Fruit fly (Drosophila melanogaster) whole organism, adult: ENCODE results near the gene bib.

ENCODE experiments used
- CG11617 ChIP-seq: fragments of 200-800 bp; sonication (Bioruptor generic); optimal IDR thresholded peaks from 2 replicates; lab custom pipeline; 2017; ENCODE audit warnings: mild to moderate bottlenecking, missing biosample characterization, missing genetic modification reagents, missing genetic modification characterization
- CG12768 ChIP-seq: fragments of 200-800 bp; sonication (Bioruptor generic); optimal IDR thresholded peaks from 2 replicates; lab custom pipeline; 2017; ENCODE audit warnings: missing biosample characterization, missing genetic modification characterization, mild to moderate bottlenecking, moderate library complexity, missing genetic modification reagents
- CG14711 ChIP-seq: fragments of 200-800 bp; sonication (Bioruptor generic); optimal IDR thresholded peaks from 2 replicates; lab custom pipeline; 2018; ENCODE audit warnings: missing biosample characterization, mild to moderate bottlenecking, missing genetic modification characterization, moderate library complexity
- CG1620 ChIP-seq: fragments of 200-800 bp; sonication (Bioruptor generic); optimal IDR thresholded peaks from 2 replicates; lab custom pipeline; 2016; ENCODE audit warnings: missing biosample characterization, missing genetic modification characterization
- CG33017 ChIP-seq: fragments of 200-800 bp; sonication (Bioruptor generic); optimal IDR thresholded peaks from 2 replicates; lab custom pipeline; 2018; ENCODE audit warnings: missing biosample characterization, mild to moderate bottlenecking, missing genetic modification characterization, moderate library complexity
- CG5204 ChIP-seq: fragments of 200-800 bp; sonication (Bioruptor generic); optimal IDR thresholded peaks from 2 replicates; lab custom pipeline; 2016; ENCODE audit warnings: missing biosample characterization, missing genetic modification characterization
- CG7045 ChIP-seq: fragments of 200-800 bp; sonication (Bioruptor generic); optimal IDR thresholded peaks from 2 replicates; lab custom pipeline; 2017; ENCODE audit warnings: missing biosample characterization, mild to moderate bottlenecking, missing genetic modification characterization
- CG7101 ChIP-seq: fragments of 200-800 bp; sonication (Bioruptor generic); optimal IDR thresholded peaks from 2 replicates; lab custom pipeline; 2018; ENCODE audit warnings: missing biosample characterization, mild to moderate bottlenecking, missing genetic modification characterization, moderate library complexity
- Clk ChIP-seq: fragments of 200-800 bp; sonication (Bioruptor generic); optimal IDR thresholded peaks from 2 replicates; lab custom pipeline; 2017; ENCODE audit warnings: missing biosample characterization, missing genetic modification characterization
- Crg-1 ChIP-seq: fragments of 200-800 bp; sonication (Bioruptor generic); optimal IDR thresholded peaks from 2 replicates; lab custom pipeline; 2016; ENCODE audit warnings: missing biosample characterization, missing genetic modification characterization
- Hr96 ChIP-seq: fragments of 200-800 bp; sonication (Bioruptor generic); optimal IDR thresholded peaks from 2 replicates; lab custom pipeline; 2016; ENCODE audit warnings: missing biosample characterization, missing genetic modification characterization
- Mnt ChIP-seq: fragments of 200-800 bp; sonication (Bioruptor generic); optimal IDR thresholded peaks from 2 replicates; lab custom pipeline; 2016; ENCODE audit warnings: missing biosample characterization, mild to moderate bottlenecking, missing genetic modification characterization
- bab1 ChIP-seq: fragments of 200-800 bp; sonication (Bioruptor generic); optimal IDR thresholded peaks from 3 replicates; lab custom pipeline; 2019; ENCODE audit warnings: missing biosample characterization, mild to moderate bottlenecking, missing genetic modification characterization, moderate library complexity
- cic ChIP-seq: fragments of 200-800 bp; sonication (Bioruptor generic); optimal IDR thresholded peaks from 2 replicates; lab custom pipeline; 2017; ENCODE audit warnings: missing biosample characterization, mild to moderate bottlenecking, missing genetic modification characterization, moderate library complexity
- cnc ChIP-seq, 2 experiments: fragments of >200 bp; optimal IDR thresholded peaks; 2 replicates each; lab custom pipeline; 2017
- kay ChIP-seq: fragments of 200-800 bp; sonication (Bioruptor generic); peaks from one replicate; lab custom pipeline; 2016; ENCODE audit warnings: missing biosample characterization, missing genetic modification characterization, borderline replicate concordance
- ovo ChIP-seq: fragments of 200-800 bp; sonication (Bioruptor generic); optimal IDR thresholded peaks from 2 replicates; lab custom pipeline; 2016; ENCODE audit warnings: missing biosample characterization, missing genetic modification characterization
- pad ChIP-seq: fragments of 200-800 bp; sonication (Bioruptor generic); optimal IDR thresholded peaks from 3 replicates; lab custom pipeline; 2017; ENCODE audit warnings: missing biosample characterization, missing genetic modification characterization, mild to moderate bottlenecking, moderate library complexity, missing genetic modification reagents
- tj ChIP-seq: fragments of 200-800 bp; sonication (Bioruptor generic); optimal IDR thresholded peaks from 3 replicates; lab custom pipeline; 2017; ENCODE audit warnings: missing biosample characterization, mild to moderate bottlenecking, missing genetic modification characterization, moderate library complexity
- toe ChIP-seq: fragments of 200-800 bp; sonication (Bioruptor generic); optimal IDR thresholded peaks from 2 replicates; lab custom pipeline; 2016; ENCODE audit warnings: missing biosample characterization, missing genetic modification characterization

bib gene

dm6 chr2L:10017363-10017762, 32.9 kb downstream of the bib start, which contains the start of gene CG13131:
CG13131 (minus strand) TSS chr2L:10017463.
- TF ChIP-seq cic (GFP tag; lab: Kevin White, UChicago), result no peak

dm6 chr2L:10026376-10026775, 41.9 kb downstream of the bib start, which contains the start of gene CG13127:
CG13127 (plus strand) TSS chr2L:10026676.
- TF ChIP-seq toe (GFP tag; lab: Kevin White, UChicago) (no peak), CG14711 (tag; lab: Kevin White, UChicago) (no peak), kay (GFP tag; lab: Kevin White, UChicago) (no peak), CG7045 (no peak), CG7101 (tag; lab: Kevin White, UChicago) (no peak), CG12768 (GFP tag; lab: Kevin White, UChicago) (no peak), Crg-1 (GFP tag; lab: Kevin White, UChicago) (no peak), CG1620 (no peak), tj (GFP tag; lab: Kevin White, UChicago) (no peak), CG11617 (GFP tag; lab: Kevin White, UChicago) (no peak), Mnt (GFP tag; lab: Kevin White, UChicago) (no peak), Clk (no peak), pad (GFP tag; lab: Kevin White, UChicago) (no peak), CG33017 (tag; lab: Kevin White, UChicago) (no peak), cic (GFP tag; lab: Kevin White, UChicago) (no peak), ovo (no peak), bab1 (GFP tag; lab: Kevin White, UChicago) (no peak)

- TF ChIP-seq bab1 (GFP tag; lab: Kevin White, UChicago) (no peak), CG14711 (tag; lab: Kevin White, UChicago) (no peak), kay (GFP tag; lab: Kevin White, UChicago) (no peak), cnc (optimal IDR thresholded peaks at IDR 0.05; lab: Kevin White, UChicago) (no peak), CG7101 (tag; lab: Kevin White, UChicago) (no peak), Hr96 (GFP tag; lab: Kevin White, UChicago) (no peak), Crg-1 (GFP tag; lab: Kevin White, UChicago) (no peak), CG11617 (GFP tag; lab: Kevin White, UChicago) (no peak), CG7045 (no peak)
Measured at dm6 chr2L:10032415-10032814, 48.0 kb downstream of the bib start, which contains the start of gene obst-B. obst-B (plus strand) TSS chr2L:10032690.

DNA sequence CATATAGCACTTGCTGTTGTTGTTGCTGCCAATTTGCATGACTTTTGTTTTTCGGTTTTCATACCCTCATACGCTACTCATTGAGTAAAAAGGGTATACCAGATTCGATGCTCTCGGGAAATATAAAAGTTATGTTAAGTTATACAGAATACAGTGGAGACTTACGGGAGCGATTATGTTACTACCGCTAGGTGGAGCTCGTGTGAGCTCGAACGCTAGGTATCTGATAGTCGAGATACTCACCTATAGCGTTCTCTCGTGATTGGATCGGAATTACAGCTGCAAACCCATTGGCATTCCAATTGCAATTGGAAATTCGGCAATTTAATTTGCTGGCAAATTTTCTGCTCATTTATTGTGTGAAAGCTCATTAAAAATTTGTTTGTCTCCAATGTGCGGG, 49.0 kb downstream of the bib start:
- TF ChIP-seq cic (GFP tag; lab: Kevin White, UChicago) (no peak), Hr96 (GFP tag; lab: Kevin White, UChicago) (no peak), CG5204 (GFP tag; lab: Kevin White, UChicago) (no peak), pad (GFP tag; lab: Kevin White, UChicago) (no peak), Crg-1 (GFP tag; lab: Kevin White, UChicago) (no peak), Clk (no peak), CG33017 (tag; lab: Kevin White, UChicago) (no peak), ovo (no peak), kay (GFP tag; lab: Kevin White, UChicago) (no peak), CG12768 (GFP tag; lab: Kevin White, UChicago) (no peak), CG1620 (no peak), Mnt (GFP tag; lab: Kevin White, UChicago) (no peak), CG11617 (GFP tag; lab: Kevin White, UChicago) (no peak), CG7101 (tag; lab: Kevin White, UChicago) (no peak)

DNA sequence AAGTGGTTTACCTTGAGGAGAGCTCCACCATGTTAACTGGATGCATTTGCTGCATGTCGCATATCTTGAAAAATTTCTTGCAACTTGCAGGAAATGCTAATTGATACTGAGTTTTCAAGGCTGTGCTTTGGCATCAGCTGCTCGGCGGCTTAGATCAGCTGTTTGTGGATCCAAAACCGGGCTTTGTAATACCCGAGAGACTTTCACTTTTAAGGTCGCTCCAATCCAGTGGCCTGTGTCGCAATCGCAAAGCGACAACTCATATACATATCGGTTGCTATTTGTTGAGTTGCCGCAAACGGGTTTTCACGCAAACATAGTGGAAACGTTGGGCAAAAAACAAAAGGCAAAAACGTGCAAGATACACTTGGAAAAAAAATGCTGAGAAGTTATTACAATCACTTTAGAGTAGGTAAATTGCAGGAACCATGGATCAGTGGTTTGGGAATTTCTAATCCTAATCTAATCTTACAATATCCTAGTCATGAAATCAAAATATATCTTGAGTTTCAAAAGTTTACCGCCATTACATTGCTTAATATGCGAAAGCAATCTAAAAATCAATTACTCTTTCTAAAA, 51.4 kb downstream of the bib start:
- TF ChIP-seq CG33017 (tag; lab: Kevin White, UChicago) (no peak), bab1 (GFP tag; lab: Kevin White, UChicago) (no peak), ovo (no peak), CG12768 (GFP tag; lab: Kevin White, UChicago) (no peak)
